Worm (Caenorhabditis elegans): Measurements from ENCODE around the gene oac-39.
A peak's percentile ranks its signal among the peaks of the same experiment; 100 is the strongest.

- TF ChIP-seq lsy-2 (tag; optimal IDR thresholded peaks at IDR 0.05) = no peak
- no peak for TF ChIP-seq nhr-28 (tag; optimal IDR thresholded peaks at IDR 0.05)
- TF ChIP-seq dve-1 (tag; optimal IDR thresholded peaks at IDR 0.05; ENCODE audit: insufficient read depth) = no peak
- no peak for TF ChIP-seq mep-1 (tag; optimal IDR thresholded peaks at IDR 0.05)
- TF ChIP-seq unc-62 (GFP tag; optimal IDR thresholded peaks at IDR 0.05 in 1 of 2) = peak in 1 of 2 experiments; percentile 0
- no peak for TF ChIP-seq unc-62 (tag; optimal IDR thresholded peaks at IDR 0.05)
- TF ChIP-seq ces-1 (GFP tag; optimal IDR thresholded peaks at IDR 0.05) = no peak
- no peak for TF ChIP-seq nhr-11 (tag; optimal IDR thresholded peaks at IDR 0.05)
- TF ChIP-seq arid-1 (GFP tag; conservative IDR thresholded peaks at IDR 0.05) = no peak
- no peak for TF ChIP-seq ceh-20 (GFP tag; IDR thresholded peaks at IDR 0.05)
- TF ChIP-seq dpl-1 (GFP tag; optimal IDR thresholded peaks at IDR 0.05) = no peak
- TF ChIP-seq tra-1 (GFP tag; IDR thresholded peaks at IDR 0.05) = no peak
- no peak for TF ChIP-seq lir-3 (tag; optimal IDR thresholded peaks at IDR 0.05)
Measured at ce11 chrV:254591-254990, 3.0 kb upstream of the oac-39 start, which contains the start of gene str-121.
